Worm (Caenorhabditis elegans) whole organism, L3 larva: ENCODE measurements around the gene aqp-12.

Source experiments
- egl-27 ChIP-seq: sonication (generic microtip); optimal IDR thresholded peaks from 4 replicates; lab custom pipeline; 2017; ENCODE audit warnings: missing biosample characterization, missing genetic modification reagents, missing genetic modification characterization
- elt-3 ChIP-seq, 3 experiments: fragments of 150-350 bp in 1 of 3; sonication (generic microtip) in 2 of 3; optimal IDR thresholded peaks; 2 replicates in 2 of 3; 4 replicates in 1 of 3; lab custom pipeline; 2014 to 2017; ENCODE audit warnings: missing biosample characterization in 3 of 3, missing genetic modification characterization in 3 of 3
- fkh-10 ChIP-seq: sonication (generic microtip); optimal IDR thresholded peaks from 2 replicates; lab custom pipeline; 2017; ENCODE audit warnings: missing biosample characterization, missing genetic modification reagents, missing genetic modification characterization
- lsy-12 ChIP-seq: sonication (generic microtip); optimal IDR thresholded peaks from 2 replicates; lab custom pipeline; 2016; ENCODE audit warnings: mild to moderate bottlenecking, missing genetic modification characterization, missing compliant biosample characterization
- mdl-1 ChIP-seq: fragments of 150-350 bp; optimal IDR thresholded peaks from 2 replicates; lab custom pipeline; 2014; ENCODE audit warnings: missing biosample characterization, missing genetic modification characterization
- nhr-11 ChIP-seq: fragments of 150-350 bp; optimal IDR thresholded peaks from 2 replicates; lab custom pipeline; 2014; ENCODE audit warnings: missing biosample characterization, missing genetic modification characterization
- nhr-237 ChIP-seq: fragments of 150-350 bp; optimal IDR thresholded peaks from 2 replicates; lab custom pipeline; 2014; ENCODE audit warnings: missing biosample characterization, missing genetic modification characterization
- skn-1 ChIP-seq: fragments of 150-350 bp; optimal IDR thresholded peaks from 2 replicates; lab custom pipeline; 2014; ENCODE audit warnings: missing biosample characterization, missing genetic modification characterization
- snpc-4 ChIP-seq: fragments of 150-350 bp; optimal IDR thresholded peaks from 2 replicates; lab custom pipeline; 2014; ENCODE audit warnings: missing biosample characterization, missing genetic modification characterization

- TF ChIP-seq nhr-11 (tag; lab: Kevin White, UChicago) (no peak), egl-27 (tag; lab: Kevin White, UChicago) (no peak), nhr-237 (tag; lab: Kevin White, UChicago) (no peak), elt-3 (tag; optimal IDR thresholded peaks at IDR 0.05; lab: Kevin White, UChicago) (no peak), skn-1 (tag; lab: Kevin White, UChicago) (no peak), fkh-10 (no peak), mdl-1 (tag; lab: Kevin White, UChicago) (no peak), snpc-4 (tag; lab: Kevin White, UChicago) (no peak), lsy-12 (tag; lab: Kevin White, UChicago) (no peak)
These were observed at the start of gene aqp-12 for ce11 chrII:12202921-12203320.
